Fruit fly (Drosophila melanogaster): ENCODE measurements around the gene CG34347.

Gene CG34347

DNA sequence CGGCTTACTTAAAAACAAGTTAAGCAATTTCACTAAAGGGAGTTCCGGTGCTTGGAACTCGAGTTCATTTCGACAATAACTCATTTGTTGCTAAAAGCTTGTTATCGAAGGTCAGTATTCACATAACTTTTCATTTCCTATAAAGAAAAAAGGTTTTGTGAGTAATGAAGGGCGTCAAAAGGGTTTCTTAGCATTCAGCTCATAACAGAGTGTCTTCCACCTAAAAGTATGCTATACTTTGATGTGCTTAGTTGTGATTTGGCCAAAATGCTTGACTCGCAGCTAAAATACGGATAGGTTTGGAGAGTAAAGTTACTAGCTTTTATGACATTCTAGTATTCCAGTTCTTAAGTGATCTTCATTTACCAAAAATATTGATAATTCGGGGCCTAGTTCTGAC is 47.0 kb upstream of the CG34347 start:
- TF ChIP-seq Sox15 (GFP tag; optimal IDR thresholded peaks at IDR 0.05) = no peak
- no peak for TF ChIP-seq topi (GFP tag; optimal IDR thresholded peaks at IDR 0.05)
- no peak for TF ChIP-seq CG10669 (GFP tag; optimal IDR thresholded peaks at IDR 0.05)

DNA sequence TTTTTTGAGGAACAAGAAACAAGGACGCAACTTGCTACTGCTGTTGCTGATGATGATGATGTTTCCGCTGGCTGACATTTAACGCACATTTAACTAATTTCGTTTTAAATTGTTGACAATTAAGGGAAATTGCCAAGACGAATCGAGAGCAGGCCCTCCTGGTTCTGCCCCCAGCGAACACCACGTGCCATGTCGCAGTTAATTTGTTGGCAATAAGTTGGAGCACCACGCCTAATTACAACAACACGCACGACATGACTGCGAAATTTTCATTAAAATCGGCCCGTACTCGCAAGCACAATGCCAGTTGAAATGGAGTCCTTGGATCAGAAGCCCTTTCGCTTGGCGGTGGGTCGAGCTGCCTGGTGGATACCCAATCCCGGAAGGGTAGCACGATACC is 45.5 kb upstream of the CG34347 start, which contains the start of gene ppk24:
Gene ppk24 (plus strand): TSS at position 301 of the 400 bp plus-strand sequence.
- TF ChIP-seq CG16779 (tag; optimal IDR thresholded peaks at IDR 0.05) = no peak
- no peak for TF ChIP-seq pdm3 (GFP tag; optimal IDR thresholded peaks at IDR 0.05)
- TF ChIP-seq CG11762 (GFP tag; optimal IDR thresholded peaks at IDR 0.05; ENCODE audit: insufficient read depth) = no peak
- TF ChIP-seq CG31627 (GFP tag; optimal IDR thresholded peaks at IDR 0.05) = no peak
- no peak for TF ChIP-seq Sox14 (GFP tag; optimal IDR thresholded peaks at IDR 0.05)
- no peak for TF ChIP-seq CG8119 (GFP tag; IDR thresholded peaks at IDR 0.05)
- no peak for TF ChIP-seq Sox15 (GFP tag; optimal IDR thresholded peaks at IDR 0.05)

DNA sequence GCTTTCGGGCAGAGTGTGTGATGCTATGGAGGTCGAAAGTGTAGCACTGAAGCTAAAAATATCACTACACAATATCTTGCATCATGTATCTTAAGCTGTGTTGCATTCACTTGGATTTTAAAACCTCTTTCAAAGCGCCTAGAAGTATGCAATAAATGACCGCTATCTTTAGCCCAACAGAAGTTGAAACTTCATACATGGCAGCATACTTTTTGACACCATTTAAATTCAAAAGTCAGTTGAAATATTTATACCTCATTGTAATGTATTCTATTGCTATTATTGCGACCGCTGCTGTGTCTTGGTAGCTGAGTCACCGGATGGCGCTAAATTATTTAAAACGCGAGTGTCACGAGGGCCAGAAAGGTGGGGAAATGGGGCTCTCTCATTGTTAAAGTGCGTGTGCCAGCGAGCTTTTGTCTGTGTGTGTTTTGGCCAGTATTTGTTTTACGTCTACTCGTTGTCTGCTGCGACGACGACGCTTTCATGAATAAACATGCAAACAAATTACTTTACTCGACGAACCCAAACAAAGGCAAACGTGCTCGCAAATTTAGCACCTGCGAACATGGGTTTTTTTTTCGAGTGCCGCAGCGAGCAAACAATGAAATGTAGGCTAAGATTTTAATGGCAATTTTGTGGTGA is 40.1 kb upstream of the CG34347 start:
- TF ChIP-seq Hr4 (GFP tag; optimal IDR thresholded peaks at IDR 0.05) (peak; percentile 23), CG8119 (GFP tag; IDR thresholded peaks at IDR 0.05) (0 out of 3 replicates have a peak, but pooled peaks have one; percentile 19), CG15336 (GFP tag; IDR thresholded peaks at IDR 0.05) (peak; percentile 37), Eip78C (GFP tag) (peak; percentile 55), fd85E (GFP tag; optimal IDR thresholded peaks at IDR 0.05) (no peak), Sox15 (GFP tag; optimal IDR thresholded peaks at IDR 0.05) (no peak), Met (GFP tag; optimal IDR thresholded peaks at IDR 0.05) (peak; percentile 9), CG10669 (GFP tag; optimal IDR thresholded peaks at IDR 0.05) (no peak), Sox102F (GFP tag; optimal IDR thresholded peaks at IDR 0.05) (peak; percentile 7), fkh (GFP tag; optimal IDR thresholded peaks at IDR 0.05) (peak; percentile 75), dac (GFP tag; optimal IDR thresholded peaks at IDR 0.05) (no peak), spab (GFP tag; optimal IDR thresholded peaks at IDR 0.05) (no peak), CG1621 (tag; optimal IDR thresholded peaks at IDR 0.05) (no peak), achi (GFP tag; optimal IDR thresholded peaks at IDR 0.05) (peak; percentile 9), Ets96B (tag; optimal IDR thresholded peaks at IDR 0.05) (no peak), esn (GFP tag; optimal IDR thresholded peaks at IDR 0.05) (peak; percentile 19), CG32006 (GFP tag; optimal IDR thresholded peaks at IDR 0.05) (peak; percentile 37), Eip75B (GFP tag; optimal IDR thresholded peaks at IDR 0.05) (peak; percentile 18), CG6808 (GFP tag; optimal IDR thresholded peaks at IDR 0.05) (no peak), svp (GFP tag) (peak; percentile 31), CG7368 (GFP tag; optimal IDR thresholded peaks at IDR 0.05) (no peak)

DNA sequence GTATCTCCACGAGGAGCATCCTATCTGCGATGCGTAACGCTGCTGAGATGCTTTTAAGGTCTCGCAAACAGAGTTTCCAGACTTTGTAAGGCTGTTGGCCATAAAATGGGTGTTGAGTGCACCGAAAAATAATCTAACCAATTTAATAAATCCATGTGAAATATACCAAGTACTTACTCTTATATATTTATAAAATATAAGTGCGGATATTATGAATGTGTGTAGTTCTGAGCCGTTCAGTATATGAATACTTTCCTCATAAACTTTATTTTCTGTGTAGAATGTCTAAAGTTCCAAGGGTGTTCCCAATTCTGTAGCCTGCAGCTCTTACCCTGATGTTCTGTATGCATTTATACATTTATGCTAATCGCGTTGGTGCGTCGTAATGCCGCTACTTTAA is 25.2 kb upstream of the CG34347 start:
- TF ChIP-seq Sox102F (GFP tag; optimal IDR thresholded peaks at IDR 0.05) = no peak
- TF ChIP-seq CG32006 (GFP tag; optimal IDR thresholded peaks at IDR 0.05) = peak; percentile 10
- no peak for TF ChIP-seq esn (GFP tag; optimal IDR thresholded peaks at IDR 0.05)
- TF ChIP-seq salr (GFP tag; optimal IDR thresholded peaks at IDR 0.05) = no peak
- 0 out of 2 replicates have a peak, but pooled peaks have one; percentile 24 for TF ChIP-seq CG15336 (GFP tag; IDR thresholded peaks at IDR 0.05)
- no peak for TF ChIP-seq CG6792 (GFP tag; optimal IDR thresholded peaks at IDR 0.05)
- no peak for TF ChIP-seq CG9139 (GFP tag; optimal IDR thresholded peaks at IDR 0.05)
- TF ChIP-seq CG10669 (GFP tag; optimal IDR thresholded peaks at IDR 0.05) = peak; percentile 28
- peak; percentile 12 to 16 for TF ChIP-seq ss (GFP tag; optimal IDR thresholded peaks at IDR 0.05)
- TF ChIP-seq OdsH (GFP tag; optimal IDR thresholded peaks at IDR 0.05) = peak; percentile 14
- no peak for TF ChIP-seq Eip93F (GFP tag; optimal IDR thresholded peaks at IDR 0.05)
- TF ChIP-seq Ets96B (tag; optimal IDR thresholded peaks at IDR 0.05) = peak; percentile 35
- TF ChIP-seq Eip78C (GFP tag) = peak; percentile 72
- peak; percentile 10 for TF ChIP-seq CG3919 (GFP tag; optimal IDR thresholded peaks at IDR 0.05)
- no peak for TF ChIP-seq CG1621 (tag; optimal IDR thresholded peaks at IDR 0.05)
- TF ChIP-seq CG3032 (tag; optimal IDR thresholded peaks at IDR 0.05) = peak; percentile 37
- no peak for TF ChIP-seq eg (GFP tag; IDR thresholded peaks at IDR 0.05)
- TF ChIP-seq CG31627 (GFP tag; optimal IDR thresholded peaks at IDR 0.05) = no peak
- TF ChIP-seq CG6808 (GFP tag; optimal IDR thresholded peaks at IDR 0.05) = peak; percentile 11
- no peak for TF ChIP-seq Ets21C (GFP tag; optimal IDR thresholded peaks at IDR 0.05)
- no peak for TF ChIP-seq fkh (GFP tag; optimal IDR thresholded peaks at IDR 0.05)
- no peak for TF ChIP-seq dac (GFP tag; optimal IDR thresholded peaks at IDR 0.05)
- peak; percentile 15 for TF ChIP-seq spab (GFP tag; optimal IDR thresholded peaks at IDR 0.05)
- TF ChIP-seq Sox15 (GFP tag; optimal IDR thresholded peaks at IDR 0.05) = no peak
- peak; percentile 32; the same call in 1 of the 3 replicates for TF ChIP-seq CG8119 (GFP tag; IDR thresholded peaks at IDR 0.05)
- peak; percentile 22 for TF ChIP-seq acj6 (GFP tag; optimal IDR thresholded peaks at IDR 0.05)
- TF ChIP-seq Eip75B (GFP tag; optimal IDR thresholded peaks at IDR 0.05) = no peak
- TF ChIP-seq CG11294 (GFP tag; IDR thresholded peaks at IDR 0.05) = no peak
- TF ChIP-seq cyc (GFP tag; optimal IDR thresholded peaks at IDR 0.05) = no peak
- TF ChIP-seq Smox (GFP tag; optimal IDR thresholded peaks at IDR 0.05) = no peak
- TF ChIP-seq CG10631 (GFP tag; optimal IDR thresholded peaks at IDR 0.05) = peak; percentile 28
- TF ChIP-seq fd59A (GFP tag; optimal IDR thresholded peaks at IDR 0.05) = no peak
